Worm (Caenorhabditis elegans): Measurements from ENCODE around the gene Y57G7A.11.
A peak's percentile ranks its signal among the peaks of the same experiment; 100 is the strongest.

Y57G7A.11 gene

DNA sequence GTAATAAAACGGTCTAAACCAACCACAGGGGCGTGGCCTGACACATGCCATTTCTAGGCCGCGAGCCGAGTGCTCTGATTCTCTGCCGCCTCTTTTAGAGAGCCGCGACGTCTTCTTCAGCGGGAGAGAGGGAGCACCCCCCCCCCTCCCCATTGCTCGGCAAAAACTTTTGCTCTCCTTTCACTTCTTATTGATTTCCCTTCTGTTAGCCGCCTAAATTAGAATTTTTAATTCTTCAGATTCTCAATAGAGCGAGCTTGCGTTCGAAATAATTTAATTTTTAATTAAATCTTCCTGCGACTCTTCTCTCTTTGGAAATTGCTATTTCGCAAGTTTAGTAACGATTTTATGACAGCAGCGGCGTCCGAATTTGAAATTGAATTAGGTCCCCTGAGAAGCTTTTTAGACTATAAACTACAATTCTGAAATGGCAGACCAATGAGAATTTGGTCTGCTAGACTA, 46.5 kb upstream of the Y57G7A.11 start (continued):
- TF ChIP-seq lsy-2 (tag; optimal IDR thresholded peaks at IDR 0.05) (peak; percentile 28 to 34), egl-27 (tag; optimal IDR thresholded peaks at IDR 0.05) (no peak), pqm-1 (tag; optimal IDR thresholded peaks at IDR 0.05) (no peak), ceh-82 (tag; optimal IDR thresholded peaks at IDR 0.05) (peak in 1 of 3 experiments; percentile 50)

DNA sequence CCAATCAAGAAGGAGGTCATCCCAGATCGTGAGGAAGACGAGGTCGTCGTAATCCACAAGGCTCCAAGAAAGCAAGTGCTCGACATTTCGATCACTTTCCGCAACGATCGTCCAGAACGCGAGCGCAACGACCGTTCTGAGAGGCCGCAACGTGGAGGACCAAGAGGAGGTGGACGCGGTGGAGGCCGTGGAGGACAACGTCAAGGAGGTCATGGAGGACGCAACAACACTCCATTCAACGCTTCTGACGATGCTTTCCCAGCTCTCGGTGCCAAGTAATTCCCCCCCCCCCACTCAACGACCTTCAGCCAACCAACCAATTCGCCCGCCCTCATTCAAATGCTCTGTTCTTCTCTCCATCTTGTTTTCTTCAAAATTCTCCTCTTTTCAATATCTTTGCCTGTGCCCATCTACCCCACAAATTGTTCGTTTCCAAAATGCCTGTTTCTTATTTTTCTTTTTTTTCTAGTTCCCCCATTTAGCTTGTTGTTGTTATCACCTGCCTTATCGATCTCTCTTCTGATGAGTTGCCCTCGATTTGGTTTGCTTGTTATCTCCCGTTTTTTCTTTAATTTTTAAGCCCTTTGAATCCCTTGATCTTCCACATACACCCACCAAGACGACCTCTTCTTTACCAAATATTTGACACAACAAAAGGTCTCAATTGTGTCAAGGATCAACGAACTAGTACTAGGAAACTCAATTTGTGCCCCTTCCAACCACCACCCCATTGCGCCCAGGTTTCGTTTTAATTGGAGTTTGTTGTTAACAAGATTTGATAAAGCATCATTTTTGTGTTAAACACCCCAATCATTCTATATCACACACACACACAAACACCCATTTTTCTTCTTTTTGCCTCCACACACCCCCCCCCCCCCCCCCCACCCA, 45.9 kb upstream of the Y57G7A.11 start:
- TF ChIP-seq aly-2 (tag; optimal IDR thresholded peaks at IDR 0.05) = no peak
- TF ChIP-seq efl-1 (optimal IDR thresholded peaks at IDR 0.05) = no peak
- no peak for TF ChIP-seq efl-1 (GFP tag; optimal IDR thresholded peaks at IDR 0.05 in 1 of 2)
- no peak for TF ChIP-seq ceh-90 (tag; optimal IDR thresholded peaks at IDR 0.05)
- TF ChIP-seq pqm-1 (tag; optimal IDR thresholded peaks at IDR 0.05) = no peak
- no peak for TF ChIP-seq ceh-88 (GFP tag; IDR thresholded peaks at IDR 0.05)
- TF ChIP-seq nhr-20 (tag; optimal IDR thresholded peaks at IDR 0.05) = no peak
- no peak for TF ChIP-seq ama-1 (optimal IDR thresholded peaks at IDR 0.05)

DNA sequence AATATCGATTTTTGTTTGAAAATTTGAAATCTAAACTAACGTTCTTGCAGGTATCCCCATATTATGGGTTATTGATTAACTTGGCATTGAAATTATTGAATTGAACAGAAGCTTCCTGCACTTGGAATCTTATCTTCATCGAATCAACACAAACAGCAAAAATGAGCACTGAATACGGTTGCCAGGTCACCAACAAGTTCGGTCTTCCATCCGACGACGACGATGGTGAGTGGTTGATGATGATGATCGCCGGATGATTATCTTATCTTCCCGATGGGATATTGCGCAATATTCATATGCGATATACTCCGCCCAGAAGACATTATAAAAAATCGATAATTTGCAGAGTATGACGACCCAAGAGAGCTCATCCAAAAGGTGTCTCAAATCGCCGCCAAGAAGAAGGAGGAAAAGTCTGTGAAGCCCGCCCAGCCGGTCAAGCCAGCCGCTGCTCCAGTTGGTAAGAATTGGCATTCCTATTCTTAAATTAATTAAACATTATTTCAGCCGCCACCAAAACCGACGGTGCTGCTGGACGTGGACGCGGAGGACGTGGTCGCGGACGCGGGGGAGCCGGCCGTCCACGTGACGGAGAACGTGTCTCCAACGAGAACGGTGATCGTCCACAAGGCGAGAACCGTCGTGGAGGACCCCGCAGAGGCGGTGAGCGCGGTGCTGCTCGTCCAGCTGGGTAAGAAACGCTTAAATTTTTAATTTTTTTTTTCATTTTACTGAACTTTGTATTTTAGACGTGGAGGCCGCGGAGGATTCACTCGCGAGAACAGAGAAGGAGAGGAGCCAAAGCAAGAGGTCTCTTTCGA, 44.5 kb upstream of the Y57G7A.11 start, which contains the start of gene vig-1:
Gene vig-1 (plus strand): TSS at position 51 of the 821 bp plus-strand sequence.
- TF ChIP-seq lir-3 (tag; optimal IDR thresholded peaks at IDR 0.05; ENCODE audit: poor library complexity) = no peak
- TF ChIP-seq mdl-1 (tag; optimal IDR thresholded peaks at IDR 0.05) = no peak
- peak; percentile 30; the same call in 1 of the 2 replicates for TF ChIP-seq mab-9 (GFP tag; IDR thresholded peaks at IDR 0.05)
- TF ChIP-seq ama-1 (optimal IDR thresholded peaks at IDR 0.05) = no peak
- no peak for TF ChIP-seq tlp-1 (tag; optimal IDR thresholded peaks at IDR 0.05)
- no peak for TF ChIP-seq elt-2 (tag; optimal IDR thresholded peaks at IDR 0.05)
- no peak for TF ChIP-seq efl-1 (optimal IDR thresholded peaks at IDR 0.05)
- TF ChIP-seq efl-1 (GFP tag; optimal IDR thresholded peaks at IDR 0.05 in 1 of 2) = peak in 1 of 2 experiments; percentile 87
- TF ChIP-seq ces-1 (GFP tag; optimal IDR thresholded peaks at IDR 0.05) = no peak

DNA sequence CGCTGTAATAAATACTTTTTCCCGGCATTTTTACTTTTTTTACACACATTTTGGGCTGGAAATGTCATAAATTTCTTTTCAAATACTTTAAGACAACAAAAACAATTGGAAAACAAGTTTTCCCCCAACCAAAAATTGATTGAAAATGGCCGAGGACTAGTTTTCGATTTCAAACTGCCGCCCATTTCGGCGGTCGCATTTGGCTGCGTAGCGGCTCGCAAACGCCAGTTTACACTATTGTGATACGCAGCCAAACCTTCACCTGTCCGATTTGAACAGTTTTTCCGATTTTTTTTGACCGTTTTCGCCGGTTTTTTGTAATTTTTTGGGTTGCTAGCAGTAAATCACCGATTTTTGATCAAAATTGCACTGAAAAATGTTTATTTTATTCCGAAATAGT, 43.7 kb upstream of the Y57G7A.11 start:
- peak; percentile 96 to 98 (median 97) for TF ChIP-seq ceh-82 (tag; optimal IDR thresholded peaks at IDR 0.05)
- TF ChIP-seq ztf-11 (tag; optimal IDR thresholded peaks at IDR 0.05) = peak; percentile 23 to 90
- TF ChIP-seq aly-2 (tag; optimal IDR thresholded peaks at IDR 0.05) = peak; percentile 84
- no peak for TF ChIP-seq alr-1 (tag; optimal IDR thresholded peaks at IDR 0.05; ENCODE audit: borderline replicate concordance)
- TF ChIP-seq nhr-90 (tag; optimal IDR thresholded peaks at IDR 0.05; ENCODE audit: poor library complexity) = peak; percentile 97
- peak; percentile 93 for TF ChIP-seq jun-1 (tag; optimal IDR thresholded peaks at IDR 0.05)
- TF ChIP-seq zip-4 (GFP tag; optimal IDR thresholded peaks at IDR 0.05) = peak; percentile 85
- TF ChIP-seq pqm-1 (tag; optimal IDR thresholded peaks at IDR 0.05) = peak; percentile 68
- TF ChIP-seq nhr-19 (GFP tag; conservative IDR thresholded peaks at IDR 0.05) = peak; percentile 96
- peak; percentile 92 for TF ChIP-seq skn-1 (tag; optimal IDR thresholded peaks at IDR 0.05)
- peak; percentile 99 for TF ChIP-seq lin-35 (GFP tag; optimal IDR thresholded peaks at IDR 0.05)
- peak; percentile 95 for TF ChIP-seq nhr-77 (tag; optimal IDR thresholded peaks at IDR 0.05)
- TF ChIP-seq ceh-8 (GFP tag; optimal IDR thresholded peaks at IDR 0.05) = peak; percentile 86
- TF ChIP-seq pax-3 (tag; optimal IDR thresholded peaks at IDR 0.05) = peak; percentile 92
- TF ChIP-seq nhr-85 (tag) = peak; percentile 97
- peak in 1 of 2 experiments; percentile 92 for TF ChIP-seq mdl-1 (tag; optimal IDR thresholded peaks at IDR 0.05)
- peak; percentile 98 for TF ChIP-seq lin-13 (GFP tag; optimal IDR thresholded peaks at IDR 0.05)
- TF ChIP-seq unc-130 (tag; optimal IDR thresholded peaks at IDR 0.05) = peak; percentile 91
- TF ChIP-seq nhr-237 (tag; optimal IDR thresholded peaks at IDR 0.05) = peak; percentile 84
- peak; percentile 90 for TF ChIP-seq mab-9 (GFP tag; IDR thresholded peaks at IDR 0.05)
- peak; percentile 97 for TF ChIP-seq mep-1 (tag; optimal IDR thresholded peaks at IDR 0.05)
- no peak for TF ChIP-seq pag-3 (tag; optimal IDR thresholded peaks at IDR 0.05; ENCODE audit: borderline replicate concordance, insufficient read depth)
- TF ChIP-seq snu-23 (GFP tag; optimal IDR thresholded peaks at IDR 0.05) = peak; percentile 97
- peak; percentile 94 for TF ChIP-seq tbx-2 (tag; optimal IDR thresholded peaks at IDR 0.05)
- peak; percentile 78 for TF ChIP-seq hpl-2 (GFP tag; optimal IDR thresholded peaks at IDR 0.05)
- TF ChIP-seq unc-30 (tag; optimal IDR thresholded peaks at IDR 0.05) = no peak
- peak; percentile 96 for TF ChIP-seq lin-15B (tag; optimal IDR thresholded peaks at IDR 0.05)
- TF ChIP-seq Y116A8C.19 (tag; optimal IDR thresholded peaks at IDR 0.05; ENCODE audit: borderline replicate concordance) = no peak
- TF ChIP-seq vab-15 (tag; optimal IDR thresholded peaks at IDR 0.05) = peak; percentile 91
- peak; percentile 72 for TF ChIP-seq nhr-84 (tag; optimal IDR thresholded peaks at IDR 0.05)

Measured in whole organism, L1 larva.